Fruit fly (Drosophila melanogaster) whole organism, embryonic: Measurements from ENCODE around the gene Sik2.

Experiments used
- Ada2b ChIP-seq: fragments of 200-800 bp; sonication (Bioruptor generic); IDR thresholded peaks from 2 replicates; pipeline ENCODE4 v1.3.6; 2022; ENCODE audit warnings: missing biosample characterization, missing genetic modification characterization
- Aef1 ChIP-seq: fragments of 200-800 bp; sonication (Bioruptor generic); IDR thresholded peaks from 3 replicates; pipeline ENCODE4 v1.3.6; 2022; ENCODE audit warnings: missing biosample characterization, missing genetic modification characterization
- B-H2 ChIP-seq: fragments of 200-800 bp; sonication (Bioruptor generic); optimal IDR thresholded peaks from 2 replicates; lab custom pipeline; 2018; ENCODE audit warnings: missing biosample characterization, mild to moderate bottlenecking, missing genetic modification characterization
- CG10431 ChIP-seq: fragments of 200-800 bp; sonication (Bioruptor generic); optimal IDR thresholded peaks from 3 replicates; lab custom pipeline; 2018; ENCODE audit warnings: missing biosample characterization, mild to moderate bottlenecking, missing genetic modification characterization
- CG10979 ChIP-seq: fragments of 200-800 bp; sonication (Bioruptor generic); optimal IDR thresholded peaks from 2 replicates; lab custom pipeline; 2018; ENCODE audit warnings: missing biosample characterization, mild to moderate bottlenecking, missing genetic modification characterization, moderate library complexity
- CG12104 ChIP-seq: fragments of 200-800 bp; sonication (Bioruptor generic); optimal IDR thresholded peaks from 3 replicates; lab custom pipeline; 2016; ENCODE audit warnings: missing biosample characterization, missing genetic modification characterization
- CG12155 ChIP-seq: fragments of 200-800 bp; sonication (Bioruptor generic); optimal IDR thresholded peaks from 3 replicates; lab custom pipeline; 2016; ENCODE audit warnings: missing biosample characterization, missing genetic modification characterization
- CG12236 ChIP-seq: fragments of 200-800 bp; sonication (Bioruptor generic); optimal IDR thresholded peaks from 2 replicates; lab custom pipeline; 2016; ENCODE audit warnings: missing biosample characterization, missing genetic modification characterization
- CG14710 ChIP-seq: fragments of 200-800 bp; sonication (Bioruptor generic); optimal IDR thresholded peaks from 3 replicates; lab custom pipeline; 2019; ENCODE audit warnings: missing biosample characterization, mild to moderate bottlenecking, missing genetic modification characterization, moderate library complexity
- CG15073 ChIP-seq: fragments of 200-800 bp; sonication (Bioruptor generic); optimal IDR thresholded peaks from 2 replicates; lab custom pipeline; 2016; ENCODE audit warnings: missing biosample characterization, missing genetic modification characterization
- CG18764 ChIP-seq: fragments of 200-800 bp; sonication (Bioruptor generic); optimal IDR thresholded peaks from 3 replicates; lab custom pipeline; 2016; ENCODE audit warnings: missing biosample characterization, missing genetic modification characterization
- CG31388 ChIP-seq: fragments of 200-800 bp; sonication (Bioruptor generic); optimal IDR thresholded peaks from 2 replicates; lab custom pipeline; 2016; ENCODE audit warnings: missing biosample characterization, missing genetic modification characterization
- CG32532 ChIP-seq: fragments of 200-800 bp; sonication (Bioruptor generic); IDR thresholded peaks from 2 replicates; pipeline ENCODE4 v1.3.6; 2022; ENCODE audit warnings: missing biosample characterization, missing genetic modification characterization
- CG4328 ChIP-seq: fragments of 200-800 bp; sonication (Bioruptor generic); optimal IDR thresholded peaks from 3 replicates; lab custom pipeline; 2017; ENCODE audit warnings: missing biosample characterization, missing genetic modification reagents, missing genetic modification characterization
- CG4404 ChIP-seq: fragments of 200-800 bp; sonication (Bioruptor generic); IDR thresholded peaks from 2 replicates; pipeline ENCODE4 v1.3.6; 2022; ENCODE audit warnings: missing biosample characterization, missing genetic modification characterization
- CG7372 ChIP-seq: fragments of 200-800 bp; sonication (Bioruptor generic); IDR thresholded peaks from 2 replicates; pipeline ENCODE4 v1.3.6; 2022; ENCODE audit warnings: missing biosample characterization, missing genetic modification characterization
- CG7928 ChIP-seq: fragments of 200-800 bp; sonication (Bioruptor generic); optimal IDR thresholded peaks from 2 replicates; lab custom pipeline; 2017; ENCODE audit warnings: missing biosample characterization, mild to moderate bottlenecking, missing genetic modification characterization
- CG9876 ChIP-seq: fragments of 200-800 bp; sonication (Bioruptor generic); optimal IDR thresholded peaks from 2 replicates; lab custom pipeline; 2016; ENCODE audit warnings: missing biosample characterization, missing genetic modification characterization
- Deaf1 ChIP-seq: fragments of 200-800 bp; optimal IDR thresholded peaks from 3 replicates; lab custom pipeline; 2019; ENCODE audit warnings: missing biosample characterization, mild to moderate bottlenecking, missing genetic modification characterization, moderate library complexity
- Doc2 ChIP-seq: fragments of 200-800 bp; sonication (Bioruptor generic); IDR thresholded peaks from 2 replicates; pipeline ENCODE4 v1.3.6; 2022; ENCODE audit warnings: missing biosample characterization, missing genetic modification characterization
- Med ChIP-seq: fragments of 200-800 bp; sonication (Bioruptor generic); peaks from one replicate; lab custom pipeline; 2016; ENCODE audit warnings: missing biosample characterization, missing genetic modification characterization, mild to moderate bottlenecking, inconsistent platforms, moderate library complexity
- NC2β ChIP-seq: fragments of 200-800 bp; sonication (Bioruptor generic); optimal IDR thresholded peaks from 2 replicates; lab custom pipeline; 2016; ENCODE audit warnings: missing biosample characterization, missing genetic modification characterization
- Oli ChIP-seq: fragments of 200-800 bp; sonication (Bioruptor generic); optimal IDR thresholded peaks from 2 replicates; lab custom pipeline; 2018; ENCODE audit warnings: missing biosample characterization, mild to moderate bottlenecking, missing genetic modification characterization, moderate library complexity
- PHDP ChIP-seq: fragments of 200-800 bp; sonication (Bioruptor generic); optimal IDR thresholded peaks from 3 replicates; lab custom pipeline; 2018; ENCODE audit warnings: missing biosample characterization, mild to moderate bottlenecking, missing genetic modification characterization, moderate library complexity
- Rfx ChIP-seq: fragments of 200-800 bp; sonication (Bioruptor generic); IDR thresholded peaks from 2 replicates; pipeline ENCODE4 v1.3.6; 2022; ENCODE audit warnings: missing biosample characterization, missing genetic modification characterization
- Sry-δ ChIP-seq: fragments of 200-800 bp; sonication (Bioruptor generic); optimal IDR thresholded peaks from 2 replicates; lab custom pipeline; 2016; ENCODE audit warnings: missing biosample characterization, missing genetic modification characterization
- TFAM ChIP-seq: fragments of 200-800 bp; sonication (Bioruptor generic); optimal IDR thresholded peaks from 2 replicates; lab custom pipeline; 2017; ENCODE audit warnings: missing biosample characterization, missing genetic modification characterization, inconsistent platforms
- Vsx1 ChIP-seq: fragments of 200-800 bp; sonication (Bioruptor generic); optimal IDR thresholded peaks from 2 replicates; lab custom pipeline; 2017; ENCODE audit warnings: missing biosample characterization, mild to moderate bottlenecking, missing genetic modification characterization, missing genetic modification reagents
- ab ChIP-seq: fragments of 200-800 bp; sonication (Bioruptor generic); optimal IDR thresholded peaks from 2 replicates; lab custom pipeline; 2016; ENCODE audit warnings: missing biosample characterization, missing genetic modification characterization
- al ChIP-seq: fragments of 200-800 bp; sonication (Bioruptor generic); IDR thresholded peaks from 2 replicates; pipeline ENCODE4 v1.3.6; 2022; ENCODE audit warnings: missing biosample characterization, missing genetic modification characterization
- bbx ChIP-seq: fragments of 200-800 bp; sonication (Bioruptor generic); IDR thresholded peaks from 2 replicates; pipeline ENCODE4 v1.3.6; 2022; ENCODE audit warnings: missing biosample characterization, missing genetic modification characterization; ENCODE audit not compliant: partially characterized antibody
- chinmo ChIP-seq: fragments of 200-800 bp; sonication (Bioruptor generic); IDR thresholded peaks from 4 replicates; pipeline ENCODE4 v1.3.6; 2022; ENCODE audit warnings: missing biosample characterization, missing genetic modification characterization; ENCODE audit not compliant: partially characterized antibody
- croc ChIP-seq: fragments of 200-800 bp; sonication (Bioruptor generic); conservative IDR thresholded peaks from 3 replicates; pipeline ENCODE4 v1.3.6; 2022; ENCODE audit warnings: missing biosample characterization, missing genetic modification characterization
- dan ChIP-seq: fragments of 200-800 bp; sonication (Bioruptor generic); IDR thresholded peaks from 2 replicates; pipeline ENCODE4 v1.3.6; 2022; ENCODE audit warnings: missing biosample characterization, missing genetic modification characterization
- disco-r ChIP-seq: fragments of 200-800 bp; sonication (Bioruptor generic); optimal IDR thresholded peaks from 2 replicates; lab custom pipeline; 2016; ENCODE audit warnings: missing biosample characterization, missing genetic modification characterization
- dmrt99B ChIP-seq: fragments of 200-800 bp; sonication (Bioruptor generic); optimal IDR thresholded peaks from 2 replicates; lab custom pipeline; 2018; ENCODE audit warnings: missing biosample characterization, mild to moderate bottlenecking, missing genetic modification characterization, moderate library complexity
- fd96Cb ChIP-seq: fragments of 200-800 bp; sonication (Bioruptor generic); optimal IDR thresholded peaks from 2 replicates; lab custom pipeline; 2018; ENCODE audit warnings: missing biosample characterization, mild to moderate bottlenecking, missing genetic modification characterization, moderate library complexity
- gem ChIP-seq: fragments of 200-800 bp; sonication (Bioruptor generic); optimal IDR thresholded peaks from 2 replicates; lab custom pipeline; 2019; ENCODE audit warnings: missing biosample characterization, mild to moderate bottlenecking, missing genetic modification characterization, moderate library complexity
- hb ChIP-seq: fragments of 200-800 bp; sonication (Bioruptor generic); IDR thresholded peaks from 3 replicates; pipeline ENCODE4 v1.3.6; 2022; ENCODE audit warnings: missing biosample characterization, missing genetic modification characterization; ENCODE audit not compliant: partially characterized antibody
- pnt ChIP-seq: fragments of 200-800 bp; sonication (Bioruptor generic); optimal IDR thresholded peaks from 3 replicates; lab custom pipeline; 2016; ENCODE audit warnings: missing biosample characterization, missing genetic modification characterization
- pros ChIP-seq: fragments of 200-800 bp; sonication (Bioruptor generic); optimal IDR thresholded peaks from 3 replicates; lab custom pipeline; 2019; ENCODE audit warnings: missing biosample characterization, mild to moderate bottlenecking, missing genetic modification characterization, moderate library complexity
- psq ChIP-seq: fragments of 200-800 bp; sonication (Bioruptor generic); optimal IDR thresholded peaks from 2 replicates; lab custom pipeline; 2017; ENCODE audit warnings: missing biosample characterization, missing genetic modification characterization
- sd ChIP-seq: fragments of 200-800 bp; sonication (Bioruptor generic); optimal IDR thresholded peaks from 3 replicates; lab custom pipeline; 2018; ENCODE audit warnings: missing biosample characterization, mild to moderate bottlenecking, missing genetic modification characterization, moderate library complexity
- slbo ChIP-seq: fragments of 200-800 bp; sonication (Bioruptor generic); IDR thresholded peaks from 2 replicates; pipeline ENCODE4 v1.3.6; 2022; ENCODE audit warnings: missing biosample characterization, missing genetic modification characterization
- sqz ChIP-seq: fragments of 200-800 bp; sonication (Bioruptor generic); optimal IDR thresholded peaks from 3 replicates; lab custom pipeline; 2018; ENCODE audit warnings: missing biosample characterization, mild to moderate bottlenecking, missing genetic modification characterization
- sug ChIP-seq: fragments of 200-800 bp; optimal IDR thresholded peaks from 2 replicates; lab custom pipeline; 2019; ENCODE audit warnings: missing biosample characterization, mild to moderate bottlenecking, missing genetic modification characterization, moderate library complexity
- tgo ChIP-seq: fragments of 200-800 bp; sonication (Bioruptor generic); IDR thresholded peaks from 3 replicates; pipeline ENCODE4 v1.3.6; 2022; ENCODE audit warnings: missing biosample characterization, missing genetic modification characterization
- trh ChIP-seq: fragments of 200-800 bp; sonication (Bioruptor generic); optimal IDR thresholded peaks from 2 replicates; lab custom pipeline; 2016; ENCODE audit warnings: missing biosample characterization, missing genetic modification characterization
- z ChIP-seq: fragments of 200-800 bp; sonication (Bioruptor generic); IDR thresholded peaks from 3 replicates; pipeline ENCODE4 v1.3.6; 2022; ENCODE audit warnings: missing biosample characterization, missing genetic modification characterization

The Sik2 gene

DNA sequence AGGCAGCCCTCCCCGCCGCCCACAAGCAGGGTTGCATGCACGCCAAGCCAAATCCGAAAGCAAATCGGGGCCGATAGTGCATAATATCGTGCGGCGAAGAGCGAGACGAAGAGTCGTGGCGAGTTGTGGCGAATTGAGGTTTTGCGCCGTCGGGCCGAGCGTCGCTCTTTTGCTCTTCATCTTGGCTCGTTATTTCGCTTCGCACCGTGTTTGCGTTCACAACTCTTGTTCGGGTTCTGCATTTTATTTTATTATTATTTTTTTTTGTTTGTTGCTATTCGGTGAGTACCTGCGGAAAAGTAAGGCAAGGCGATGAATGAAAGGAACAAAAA is 49.6 kb downstream of the Sik2 start (continued):
- TF ChIP-seq dmrt99B (tag; lab: Kevin White, UChicago) (no peak), CG15073 (GFP tag; lab: Kevin White, UChicago) (no peak), dan (GFP tag; lab: Robert Waterston, UW) (no peak), CG18764 (GFP tag; lab: Kevin White, UChicago) (no peak), Med (GFP tag; lab: Kevin White, UChicago) (peak; percentile 70), CG7372 (no peak), Rfx (GFP tag; lab: Robert Waterston, UW) (no peak), CG4404 (no peak), gem (no peak), Aef1 (GFP tag; lab: Robert Waterston, UW) (no peak), TFAM (GFP tag; lab: Kevin White, UChicago) (no peak), chinmo (0 out of 4 replicates have a peak, but pooled peaks have one; percentile 50), CG10431 (GFP tag; lab: Kevin White, UChicago) (peak; percentile 3), CG31388 (GFP tag; lab: Kevin White, UChicago) (no peak), CG14710 (tag; lab: Kevin White, UChicago) (no peak), CG12155 (GFP tag; lab: Kevin White, UChicago) (no peak), Doc2 (GFP tag; lab: Robert Waterston, UW) (no peak), bbx (GFP tag; lab: Robert Waterston, UW) (peak; percentile 65), psq (GFP tag; lab: Kevin White, UChicago) (peak; percentile 27), fd96Cb (no peak), pnt (GFP tag; lab: Kevin White, UChicago) (no peak)

DNA sequence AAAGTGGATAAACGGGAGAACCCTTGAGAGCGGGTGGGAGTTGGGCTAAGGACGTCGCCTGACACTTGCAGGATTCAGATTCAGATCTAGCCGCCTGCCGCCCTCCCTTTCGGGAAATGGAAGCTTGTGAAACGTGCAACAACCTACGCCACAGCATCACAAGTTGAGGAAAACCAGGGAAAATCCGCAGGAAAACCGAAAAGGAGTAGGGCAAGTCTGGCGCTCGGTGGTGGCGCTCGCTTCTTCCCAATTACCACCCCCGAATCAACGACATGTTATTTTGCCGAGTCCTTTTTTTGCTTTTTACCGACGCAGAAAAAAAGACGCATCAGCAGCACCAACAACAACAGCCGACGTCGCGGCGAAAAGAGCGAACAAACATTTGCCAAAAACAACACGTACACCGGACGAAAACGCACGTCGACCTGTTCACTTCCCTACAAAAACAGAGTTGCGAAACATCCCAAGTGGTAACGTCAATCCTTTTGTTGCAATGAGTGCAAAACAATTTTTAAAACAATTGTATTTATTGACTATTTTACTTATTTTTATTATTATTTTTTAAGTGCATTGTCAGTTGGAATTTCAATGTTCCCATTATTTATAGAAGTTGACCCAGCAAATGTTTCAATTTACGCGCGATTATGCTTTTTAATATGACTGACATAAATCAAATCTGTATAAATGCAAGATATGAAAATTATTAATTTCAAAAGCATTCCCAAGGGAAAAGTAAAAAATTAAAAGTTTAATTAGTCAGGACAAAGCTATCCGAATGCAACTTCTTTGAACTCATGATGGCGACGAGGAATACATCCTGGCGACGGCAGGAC is 50.2 kb downstream of the Sik2 start:
- TF ChIP-seq CG9876 (GFP tag; lab: Kevin White, UChicago) (no peak), CG12236 (no peak), sd (tag; lab: Kevin White, UChicago) (no peak), al (GFP tag; lab: Robert Waterston, UW) (peak; percentile 41; the same call in 1 of the 2 replicates), PHDP (tag; lab: Kevin White, UChicago) (peak; percentile 34), trh (GFP tag; lab: Kevin White, UChicago) (no peak), B-H2 (GFP tag; lab: Kevin White, UChicago) (no peak), Sry-δ (no peak), hb (GFP tag; lab: Robert Waterston, UW) (no peak), CG4328 (GFP tag; lab: Kevin White, UChicago) (no peak), CG7928 (no peak), Vsx1 (peak; percentile 24), z (GFP tag; lab: Robert Waterston, UW) (0 out of 3 replicates have a peak, but pooled peaks have one; percentile 30), Ada2b (GFP tag; lab: Robert Waterston, UW) (peak; percentile 76), slbo (peak; percentile 78), CG12104 (GFP tag; lab: Kevin White, UChicago) (peak; percentile 48), CG32532 (GFP tag; lab: Robert Waterston, UW) (peak; percentile 50; the same call in 1 of the 2 replicates), CG10979 (tag; lab: Kevin White, UChicago) (peak; percentile 43), croc (GFP tag; lab: Robert Waterston, UW) (peak; percentile 28; the same call in 2 of the 3 replicates), Oli (tag; lab: Kevin White, UChicago) (peak; percentile 54), ab (GFP tag; lab: Kevin White, UChicago) (no peak), Deaf1 (tag; lab: Kevin White, UChicago) (peak; percentile 53), NC2β (GFP tag; lab: Kevin White, UChicago) (no peak), CG18764 (GFP tag; lab: Kevin White, UChicago) (peak; percentile 42), tgo (GFP tag; lab: Robert Waterston, UW) (peak; percentile 67), pros (GFP tag; lab: Kevin White, UChicago) (peak; percentile 65), sqz (GFP tag; lab: Kevin White, UChicago) (peak; percentile 52), sug (tag; lab: Kevin White, UChicago) (no peak), disco-r (GFP tag; lab: Kevin White, UChicago) (no peak)
